Worm (Caenorhabditis elegans): Measurements from ENCODE around the gene F25B5.5.

ce11 chrIII:5951589-5952378 lies 5.9 kb upstream of the F25B5.5 start:
- TF ChIP-seq W03F9.2 (tag; optimal IDR thresholded peaks at IDR 0.05) (no peak), him-1 (tag; optimal IDR thresholded peaks at IDR 0.05) (no peak)

All from whole organism, L4/young adult.